Worm (Caenorhabditis elegans): Measurements from ENCODE around the gene cya-1.
A peak's percentile ranks its signal among the peaks of the same experiment; 100 is the strongest.

Gene cya-1

DNA sequence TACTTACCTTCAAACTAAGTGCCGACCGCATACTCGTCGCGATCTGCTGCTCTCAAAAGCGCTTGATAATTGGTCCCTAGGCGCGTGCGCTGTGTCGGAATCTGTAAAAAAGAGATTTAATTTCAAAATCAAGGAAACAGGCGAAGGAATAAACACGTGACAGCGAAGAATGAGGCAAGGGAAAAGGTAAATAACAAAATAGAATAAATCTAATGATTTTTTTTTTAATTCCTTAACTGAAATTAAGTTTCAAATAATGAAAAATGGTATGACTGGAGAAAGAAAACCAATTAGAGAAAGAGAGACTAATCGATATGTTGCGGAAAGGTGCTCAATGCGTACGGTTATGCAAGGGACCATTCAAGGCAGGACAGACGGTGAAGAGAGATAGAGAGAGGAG lies at the start of gene cya-1:
TSS of gene cya-1 (minus strand) at position 101 of the 400 bp plus-strand sequence.
- TF ChIP-seq sma-3 (GFP tag; optimal IDR thresholded peaks at IDR 0.05) (no peak), mbf-1 (tag; optimal IDR thresholded peaks at IDR 0.05) (no peak), ama-1 (optimal IDR thresholded peaks at IDR 0.05) (no peak), lin-39 (tag; optimal IDR thresholded peaks at IDR 0.05) (no peak), egl-27 (tag; optimal IDR thresholded peaks at IDR 0.05) (no peak), ceh-16 (tag; optimal IDR thresholded peaks at IDR 0.05) (no peak), ztf-4 (tag; optimal IDR thresholded peaks at IDR 0.05) (no peak), aly-2 (tag; optimal IDR thresholded peaks at IDR 0.05) (no peak), R02D3.7 (tag; optimal IDR thresholded peaks at IDR 0.05) (no peak), nhr-237 (tag; optimal IDR thresholded peaks at IDR 0.05) (no peak), Y55F3AM.14 (GFP tag; optimal IDR thresholded peaks at IDR 0.05) (no peak), unc-39 (tag; optimal IDR thresholded peaks at IDR 0.05) (no peak), sma-9 (GFP tag; optimal IDR thresholded peaks at IDR 0.05) (no peak), sma-9 (tag; optimal IDR thresholded peaks at IDR 0.05) (no peak), lin-13 (GFP tag; optimal IDR thresholded peaks at IDR 0.05) (no peak), elt-1 (tag; optimal IDR thresholded peaks at IDR 0.05) (no peak)

ce11 chrIII:9154766-9155165 lies 45.7 kb upstream of the cya-1 start, which contains the start of gene irld-34:
irld-34 (plus strand) TSS chrIII:9155066.
- TF ChIP-seq nhr-77 (tag; optimal IDR thresholded peaks at IDR 0.05) (no peak), ceh-16 (tag; optimal IDR thresholded peaks at IDR 0.05) (no peak), gmeb-1 (tag; optimal IDR thresholded peaks at IDR 0.05) (no peak), lin-39 (tag; optimal IDR thresholded peaks at IDR 0.05) (no peak), unc-55 (GFP tag; optimal IDR thresholded peaks at IDR 0.05) (no peak), nhr-129 (tag; optimal IDR thresholded peaks at IDR 0.05) (no peak), Y55F3AM.14 (GFP tag; optimal IDR thresholded peaks at IDR 0.05) (no peak), ztf-4 (tag; optimal IDR thresholded peaks at IDR 0.05) (no peak), F13H6.1 (tag; optimal IDR thresholded peaks at IDR 0.05) (no peak), elt-1 (tag; optimal IDR thresholded peaks at IDR 0.05) (no peak), nhr-23 (tag; optimal IDR thresholded peaks at IDR 0.05) (no peak), ZK546.5 (tag; optimal IDR thresholded peaks at IDR 0.05) (no peak), nhr-10 (tag; optimal IDR thresholded peaks at IDR 0.05) (no peak), zag-1 (tag; optimal IDR thresholded peaks at IDR 0.05) (no peak), egl-27 (tag; optimal IDR thresholded peaks at IDR 0.05) (no peak)

DNA sequence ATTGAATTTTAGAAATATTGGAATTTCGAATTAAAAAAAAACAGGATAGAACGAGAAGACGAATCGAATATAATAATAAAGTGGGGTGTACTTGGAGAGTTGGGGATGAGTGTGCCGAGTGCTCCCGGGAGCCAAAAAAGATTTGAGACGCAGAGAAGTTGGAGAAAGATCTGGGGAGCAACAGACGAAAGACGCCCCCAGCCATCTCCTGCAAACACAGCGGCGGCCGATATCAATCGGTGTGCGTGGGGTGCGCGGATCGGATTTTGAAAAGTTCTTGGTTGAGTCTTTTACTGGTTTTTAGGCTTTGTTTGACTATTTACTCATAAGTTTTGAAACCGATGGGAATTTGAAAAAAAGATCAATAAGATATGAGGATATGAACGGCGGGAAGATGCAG lies 44.7 kb upstream of the cya-1 start, which contains the start of gene nhl-1:
TSS of gene nhl-1 (minus strand) at position 101 of the 400 bp plus-strand sequence.
- no peak for TF ChIP-seq fos-1 (tag; optimal IDR thresholded peaks at IDR 0.05)
- no peak for TF ChIP-seq nhr-11 (tag; optimal IDR thresholded peaks at IDR 0.05)
- no peak for TF ChIP-seq nhr-25 (tag; optimal IDR thresholded peaks at IDR 0.05)
- no peak for TF ChIP-seq nhr-129 (tag; optimal IDR thresholded peaks at IDR 0.05)
- TF ChIP-seq nhr-23 (tag; optimal IDR thresholded peaks at IDR 0.05) = no peak

- TF ChIP-seq nhr-129 (tag; optimal IDR thresholded peaks at IDR 0.05) (peak; percentile 69), gmeb-1 (tag; optimal IDR thresholded peaks at IDR 0.05) (no peak), lsy-2 (tag; optimal IDR thresholded peaks at IDR 0.05) (peak in 1 of 2 experiments; percentile 20)
Observed at ce11 chrIII:9152950-9153349, 43.9 kb upstream of the cya-1 start.

DNA sequence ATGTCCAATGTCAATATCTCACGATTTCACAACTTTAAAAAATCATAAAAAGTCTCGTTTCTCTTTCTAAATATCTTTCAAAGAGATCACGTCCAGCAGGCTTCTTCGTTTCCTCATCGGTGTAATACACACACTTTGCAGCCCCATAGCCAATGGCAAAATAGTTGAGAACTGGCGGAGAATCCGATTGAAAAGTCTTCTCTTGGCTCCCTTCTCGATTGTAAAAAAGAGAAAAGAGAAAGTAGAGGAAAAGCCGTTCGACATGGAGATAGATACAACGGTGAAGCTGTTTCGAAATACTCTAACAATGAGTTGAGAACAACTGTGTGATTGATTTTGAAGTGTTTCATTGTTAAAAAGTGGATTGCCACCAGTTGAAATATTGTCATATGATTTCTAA lies 42.7 kb upstream of the cya-1 start:
- TF ChIP-seq nhr-77 (tag; optimal IDR thresholded peaks at IDR 0.05) (no peak), lsy-2 (tag; optimal IDR thresholded peaks at IDR 0.05) (peak in 1 of 2 experiments; percentile 27), F13H6.1 (tag; optimal IDR thresholded peaks at IDR 0.05) (peak; percentile 18), C34F6.9 (tag; optimal IDR thresholded peaks at IDR 0.05) (peak; percentile 54), nhr-129 (tag; optimal IDR thresholded peaks at IDR 0.05) (peak; percentile 50)

DNA sequence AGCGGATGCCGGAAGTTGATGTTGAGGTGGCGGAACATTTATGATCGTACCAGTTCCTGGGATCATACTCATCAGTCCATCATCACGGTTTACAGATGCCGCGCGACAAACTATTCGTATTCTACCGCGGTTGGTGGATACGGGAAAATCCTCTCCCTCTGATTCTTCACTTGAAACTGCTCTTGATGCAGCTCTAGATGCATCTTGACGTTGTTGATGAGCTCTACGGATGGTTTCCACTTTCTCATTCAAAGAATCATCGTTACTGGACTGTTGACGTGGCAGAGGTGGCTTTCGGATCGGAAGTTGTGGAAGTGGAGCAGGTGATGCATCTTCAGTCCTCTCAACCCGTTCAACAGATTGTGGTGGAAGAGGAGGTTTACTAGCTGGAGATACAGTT lies 40.1 kb upstream of the cya-1 start:
- TF ChIP-seq nhr-23 (tag; optimal IDR thresholded peaks at IDR 0.05) = no peak
- no peak for TF ChIP-seq blmp-1 (tag; optimal IDR thresholded peaks at IDR 0.05; ENCODE audit: insufficient read depth)
- TF ChIP-seq unc-39 (tag; optimal IDR thresholded peaks at IDR 0.05) = no peak

- TF ChIP-seq mab-5 (tag; optimal IDR thresholded peaks at IDR 0.05) (no peak), crh-2 (tag; optimal IDR thresholded peaks at IDR 0.05) (no peak), nhr-25 (tag; optimal IDR thresholded peaks at IDR 0.05) (no peak), lsy-2 (tag; optimal IDR thresholded peaks at IDR 0.05) (no peak), dmd-4 (tag; optimal IDR thresholded peaks at IDR 0.05) (no peak), ztf-1 (GFP tag; conservative IDR thresholded peaks at IDR 0.05) (no peak), nhr-237 (tag; optimal IDR thresholded peaks at IDR 0.05) (no peak), lin-11 (tag; optimal IDR thresholded peaks at IDR 0.05) (no peak), ztf-4 (tag; optimal IDR thresholded peaks at IDR 0.05) (no peak), alr-1 (tag; optimal IDR thresholded peaks at IDR 0.05) (no peak), unc-55 (GFP tag; optimal IDR thresholded peaks at IDR 0.05) (no peak), ceh-82 (tag; optimal IDR thresholded peaks at IDR 0.05) (no peak), fos-1 (tag; optimal IDR thresholded peaks at IDR 0.05) (no peak), ZK546.5 (tag; optimal IDR thresholded peaks at IDR 0.05) (no peak), nhr-23 (tag; optimal IDR thresholded peaks at IDR 0.05) (no peak), nhr-129 (tag; optimal IDR thresholded peaks at IDR 0.05) (no peak)
Observed at ce11 chrIII:9145765-9146164, 36.7 kb upstream of the cya-1 start, which contains the start of gene ZK512.8. ZK512.8 (plus strand) TSS chrIII:9146065.
